Worm (Caenorhabditis elegans) whole organism, L3 larva: ENCODE measurements around the gene W08F4.5.

Source experiments
- ama-1 ChIP-seq: fragments of 150-350 bp; optimal IDR thresholded peaks from 2 replicates; lab custom pipeline; 2018
- ceh-16 ChIP-seq: sonication (generic microtip); optimal IDR thresholded peaks from 2 replicates; lab custom pipeline; 2017; ENCODE audit warnings: missing biosample characterization, missing genetic modification characterization
- eor-1 ChIP-seq, 2 experiments: fragments of 150-350 bp; optimal IDR thresholded peaks; 2 replicates each; lab custom pipeline; 2014 to 2018; ENCODE audit warnings: missing biosample characterization in 2 of 2, missing genetic modification characterization in 2 of 2
- nhr-77 ChIP-seq: fragments of 150-350 bp; optimal IDR thresholded peaks from 2 replicates; lab custom pipeline; 2014; ENCODE audit warnings: missing biosample characterization, missing genetic modification characterization
- pha-4 ChIP-seq: fragments of 150-350 bp; optimal IDR thresholded peaks from 2 replicates; lab custom pipeline; 2014; ENCODE audit warnings: missing biosample characterization, missing genetic modification reagents, missing genetic modification characterization
- pqm-1 ChIP-seq: fragments of 150-350 bp; optimal IDR thresholded peaks from 2 replicates; lab custom pipeline; 2017; ENCODE audit warnings: missing biosample characterization, missing genetic modification characterization, inconsistent platforms
- unc-39 ChIP-seq: sonication (generic microtip); optimal IDR thresholded peaks from 4 replicates; lab custom pipeline; 2017; ENCODE audit warnings: missing biosample characterization, missing genetic modification characterization
- unc-62 ChIP-seq: fragments of 150-350 bp; sonication (generic microtip); optimal IDR thresholded peaks from 4 replicates; lab custom pipeline; 2014; ENCODE audit warnings: missing biosample characterization, missing genetic modification reagents, missing genetic modification characterization
- ztf-4 ChIP-seq: fragments of 150-350 bp; optimal IDR thresholded peaks from 2 replicates; lab custom pipeline; 2014; ENCODE audit warnings: missing biosample characterization, missing genetic modification characterization

DNA sequence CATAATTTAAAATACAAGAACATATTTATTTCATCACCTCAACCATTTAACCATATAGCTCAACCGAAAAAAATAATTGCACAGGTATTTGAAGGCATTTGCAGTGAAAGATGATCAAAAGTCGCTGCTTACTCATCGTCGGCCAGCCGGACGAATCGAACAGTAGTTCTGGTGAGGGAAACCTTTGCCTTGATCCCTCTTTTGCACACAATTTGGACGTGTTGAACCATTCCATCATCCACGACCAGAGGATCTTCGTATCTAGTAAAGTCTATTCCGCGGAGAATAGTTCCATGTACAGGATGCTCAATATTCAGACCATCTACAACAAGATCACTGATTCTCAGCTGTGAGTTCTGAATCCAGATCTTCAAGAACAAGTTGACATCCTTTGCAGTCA, 13.3 kb upstream of the W08F4.5 start:
- TF ChIP-seq ceh-16 (tag; lab: Kevin White, UChicago) (no peak), unc-39 (tag; lab: Kevin White, UChicago) (no peak), ama-1 (no peak), eor-1 (tag; optimal IDR thresholded peaks at IDR 0.05; lab: Kevin White, UChicago) (no peak), unc-62 (GFP tag; lab: Kevin White, UChicago) (no peak), ztf-4 (tag; lab: Kevin White, UChicago) (no peak), nhr-77 (tag; lab: Kevin White, UChicago) (no peak), pqm-1 (tag; lab: Kevin White, UChicago) (no peak), pha-4 (tag; lab: Kevin White, UChicago) (no peak)
